Fruit fly (Drosophila melanogaster) whole organism, embryonic: ENCODE measurements around the gene CG12224.
A peak's percentile ranks its signal among the peaks of the same experiment; 100 is the strongest.

ENCODE experiments used
- ATbp ChIP-seq: fragments of 200-800 bp; sonication (Bioruptor generic); optimal IDR thresholded peaks from 2 replicates; lab custom pipeline; 2017; ENCODE audit warnings: missing biosample characterization, mild to moderate bottlenecking, missing genetic modification characterization, missing genetic modification reagents
- CG10543 ChIP-seq: fragments of 200-800 bp; sonication (Bioruptor generic); optimal IDR thresholded peaks from 3 replicates; lab custom pipeline; 2017; ENCODE audit warnings: missing biosample characterization, mild to moderate bottlenecking, missing genetic modification characterization, moderate library complexity
- CG11560 ChIP-seq: fragments of 200-800 bp; sonication (Bioruptor generic); IDR thresholded peaks from 3 replicates; pipeline ENCODE4 v1.3.6; 2022; ENCODE audit warnings: missing biosample characterization, missing genetic modification characterization
- CG12071 ChIP-seq: fragments of 200-800 bp; sonication (Bioruptor generic); optimal IDR thresholded peaks from 3 replicates; lab custom pipeline; 2018; ENCODE audit warnings: missing biosample characterization, mild to moderate bottlenecking, missing genetic modification characterization
- CG12104 ChIP-seq: fragments of 200-800 bp; sonication (Bioruptor generic); optimal IDR thresholded peaks from 3 replicates; lab custom pipeline; 2016; ENCODE audit warnings: missing biosample characterization, missing genetic modification characterization
- CG13123 ChIP-seq: fragments of 200-800 bp; sonication (Bioruptor generic); optimal IDR thresholded peaks from 2 replicates; lab custom pipeline; 2016; ENCODE audit warnings: missing biosample characterization, missing genetic modification characterization
- CG14965 ChIP-seq: fragments of 200-800 bp; sonication (Bioruptor generic); optimal IDR thresholded peaks from 2 replicates; lab custom pipeline; 2016; ENCODE audit warnings: missing biosample characterization, missing genetic modification characterization, borderline replicate concordance
- CG18262 ChIP-seq: fragments of 200-800 bp; optimal IDR thresholded peaks from 3 replicates; lab custom pipeline; 2019; ENCODE audit warnings: missing biosample characterization, mild to moderate bottlenecking, missing genetic modification characterization, moderate library complexity
- CG18476 ChIP-seq: fragments of 200-800 bp; sonication (Bioruptor generic); optimal IDR thresholded peaks from 2 replicates; lab custom pipeline; 2016; ENCODE audit warnings: missing biosample characterization, mild to moderate bottlenecking, missing genetic modification characterization
- CG32772 ChIP-seq: fragments of 200-800 bp; sonication (Bioruptor generic); IDR thresholded peaks from 2 replicates; pipeline ENCODE4 v1.3.6; 2022; ENCODE audit warnings: missing biosample characterization, missing genetic modification characterization
- CG34422 ChIP-seq: fragments of 200-800 bp; sonication (Bioruptor generic); IDR thresholded peaks from 3 replicates; pipeline ENCODE4 v1.3.6; 2022; ENCODE audit warnings: missing biosample characterization, missing genetic modification characterization
- CG43689 ChIP-seq: fragments of 200-800 bp; sonication (Bioruptor generic); IDR thresholded peaks from 2 replicates; pipeline ENCODE4 v1.3.6; 2022; ENCODE audit warnings: missing biosample characterization, missing genetic modification characterization
- CG4854 ChIP-seq: fragments of 200-800 bp; sonication (Bioruptor generic); optimal IDR thresholded peaks from 2 replicates; lab custom pipeline; 2016; ENCODE audit warnings: missing biosample characterization, missing genetic modification characterization, inconsistent platforms
- CG9215 ChIP-seq: fragments of 200-800 bp; sonication (Bioruptor generic); IDR thresholded peaks from 2 replicates; pipeline ENCODE4 v1.3.6; 2022; ENCODE audit warnings: missing biosample characterization, missing genetic modification characterization
- Dbx ChIP-seq: fragments of 200-800 bp; sonication (Bioruptor generic); IDR thresholded peaks from 3 replicates; pipeline ENCODE4 v1.3.6; 2022; ENCODE audit warnings: missing biosample characterization, missing genetic modification characterization
- Dfd ChIP-seq, 2 experiments: fragments of >200 bp; optimal IDR thresholded peaks; 2 replicates each; lab custom pipeline; 2017; ENCODE audit warnings: missing biosample characterization in 2 of 2, missing genetic modification characterization in 2 of 2
- Ets65A ChIP-seq: fragments of 200-800 bp; sonication (Bioruptor generic); peaks from one replicate; lab custom pipeline; 2016; ENCODE audit warnings: missing biosample characterization, missing genetic modification characterization
- GATAe ChIP-seq: fragments of 200-800 bp; sonication (Bioruptor generic); conservative IDR thresholded peaks from 2 replicates; pipeline ENCODE4 v1.3.6; 2022; ENCODE audit warnings: missing biosample characterization, missing genetic modification characterization
- H15 ChIP-seq: fragments of 200-800 bp; sonication (Bioruptor generic); IDR thresholded peaks from 3 replicates; pipeline ENCODE4 v1.3.6; 2022; ENCODE audit warnings: missing biosample characterization, missing genetic modification characterization
- HLH4C ChIP-seq: fragments of 200-800 bp; sonication (Bioruptor generic); IDR thresholded peaks from 3 replicates; pipeline ENCODE4 v1.3.6; 2022; ENCODE audit warnings: missing biosample characterization, missing genetic modification characterization; ENCODE audit not compliant: partially characterized antibody
- Med ChIP-seq: fragments of 200-800 bp; sonication (Bioruptor generic); peaks from one replicate; lab custom pipeline; 2016; ENCODE audit warnings: missing biosample characterization, missing genetic modification characterization, mild to moderate bottlenecking, inconsistent platforms, moderate library complexity
- Myb ChIP-seq: fragments of 200-800 bp; sonication (Bioruptor generic); optimal IDR thresholded peaks from 2 replicates; lab custom pipeline; 2016; ENCODE audit warnings: missing biosample characterization, missing genetic modification characterization
- PHDP ChIP-seq: fragments of 200-800 bp; sonication (Bioruptor generic); optimal IDR thresholded peaks from 3 replicates; lab custom pipeline; 2018; ENCODE audit warnings: missing biosample characterization, mild to moderate bottlenecking, missing genetic modification characterization, moderate library complexity
- Ptx1 ChIP-seq: fragments of 200-800 bp; sonication (Bioruptor generic); IDR thresholded peaks from 2 replicates; pipeline ENCODE4 v1.3.6; 2022; ENCODE audit warnings: missing biosample characterization, missing genetic modification characterization
- Rfx ChIP-seq: fragments of 200-800 bp; sonication (Bioruptor generic); IDR thresholded peaks from 2 replicates; pipeline ENCODE4 v1.3.6; 2022; ENCODE audit warnings: missing biosample characterization, missing genetic modification characterization
- Trl ChIP-seq, 3 experiments: fragments of >200 bp in 2 of 3; fragments of 200-800 bp in 1 of 3; sonication (Bioruptor generic) in 1 of 3; optimal IDR thresholded peaks; 2 replicates in 1 of 3; 3 replicates in 2 of 3; lab custom pipeline; 2016 to 2017; ENCODE audit warnings: missing biosample characterization in 1 of 3, missing genetic modification characterization in 1 of 3
- cg ChIP-seq: fragments of 200-800 bp; sonication (Bioruptor generic); optimal IDR thresholded peaks from 3 replicates; lab custom pipeline; 2019; ENCODE audit warnings: missing biosample characterization, mild to moderate bottlenecking, missing genetic modification characterization, moderate library complexity
- chinmo ChIP-seq: fragments of 200-800 bp; sonication (Bioruptor generic); IDR thresholded peaks from 4 replicates; pipeline ENCODE4 v1.3.6; 2022; ENCODE audit warnings: missing biosample characterization, missing genetic modification characterization; ENCODE audit not compliant: partially characterized antibody
- croc ChIP-seq: fragments of 200-800 bp; sonication (Bioruptor generic); conservative IDR thresholded peaks from 3 replicates; pipeline ENCODE4 v1.3.6; 2022; ENCODE audit warnings: missing biosample characterization, missing genetic modification characterization
- crol ChIP-seq: fragments of 200-800 bp; sonication (Bioruptor generic); IDR thresholded peaks from 2 replicates; pipeline ENCODE4 v1.3.6; 2022; ENCODE audit warnings: missing biosample characterization, missing genetic modification characterization
- da ChIP-seq: fragments of 200-800 bp; sonication (Bioruptor generic); optimal IDR thresholded peaks from 2 replicates; lab custom pipeline; 2016; ENCODE audit warnings: missing biosample characterization, missing genetic modification characterization
- eve ChIP-seq, 2 experiments: fragments of >200 bp; optimal IDR thresholded peaks; 2 replicates each; lab custom pipeline; 2017; ENCODE audit warnings: missing biosample characterization in 2 of 2, missing genetic modification characterization in 2 of 2
- fd102C ChIP-seq: fragments of 200-800 bp; sonication (Bioruptor generic); optimal IDR thresholded peaks from 2 replicates; lab custom pipeline; 2018; ENCODE audit warnings: missing biosample characterization, mild to moderate bottlenecking, missing genetic modification characterization, moderate library complexity
- gro ChIP-seq: fragments of 200-800 bp; sonication (Bioruptor generic); optimal IDR thresholded peaks from 2 replicates; lab custom pipeline; 2016; ENCODE audit warnings: missing biosample characterization, missing genetic modification characterization
- oc ChIP-seq: fragments of 200-800 bp; sonication (Bioruptor generic); optimal IDR thresholded peaks from 2 replicates; lab custom pipeline; 2018; ENCODE audit warnings: missing biosample characterization, mild to moderate bottlenecking, missing genetic modification characterization, moderate library complexity
- pnt ChIP-seq: fragments of 200-800 bp; sonication (Bioruptor generic); optimal IDR thresholded peaks from 3 replicates; lab custom pipeline; 2016; ENCODE audit warnings: missing biosample characterization, missing genetic modification characterization
- sens ChIP-seq: fragments of 200-800 bp; sonication (Bioruptor generic); peaks from one replicate; lab custom pipeline; 2016; ENCODE audit warnings: missing biosample characterization, missing genetic modification characterization
- sna ChIP-seq: fragments of 200-800 bp; sonication (Bioruptor generic); IDR thresholded peaks from 2 replicates; pipeline ENCODE4 v1.3.6; 2022; ENCODE audit warnings: missing biosample characterization, missing genetic modification characterization; ENCODE audit not compliant: partially characterized antibody
- sr ChIP-seq: fragments of 200-800 bp; sonication (Bioruptor generic); IDR thresholded peaks from 3 replicates; pipeline ENCODE4 v1.3.6; 2022; ENCODE audit warnings: missing biosample characterization, missing genetic modification characterization
- tio ChIP-seq: fragments of 200-800 bp; sonication (Bioruptor generic); optimal IDR thresholded peaks from 2 replicates; lab custom pipeline; 2017; ENCODE audit warnings: missing biosample characterization, missing genetic modification characterization, inconsistent platforms

CG12224 gene

DNA sequence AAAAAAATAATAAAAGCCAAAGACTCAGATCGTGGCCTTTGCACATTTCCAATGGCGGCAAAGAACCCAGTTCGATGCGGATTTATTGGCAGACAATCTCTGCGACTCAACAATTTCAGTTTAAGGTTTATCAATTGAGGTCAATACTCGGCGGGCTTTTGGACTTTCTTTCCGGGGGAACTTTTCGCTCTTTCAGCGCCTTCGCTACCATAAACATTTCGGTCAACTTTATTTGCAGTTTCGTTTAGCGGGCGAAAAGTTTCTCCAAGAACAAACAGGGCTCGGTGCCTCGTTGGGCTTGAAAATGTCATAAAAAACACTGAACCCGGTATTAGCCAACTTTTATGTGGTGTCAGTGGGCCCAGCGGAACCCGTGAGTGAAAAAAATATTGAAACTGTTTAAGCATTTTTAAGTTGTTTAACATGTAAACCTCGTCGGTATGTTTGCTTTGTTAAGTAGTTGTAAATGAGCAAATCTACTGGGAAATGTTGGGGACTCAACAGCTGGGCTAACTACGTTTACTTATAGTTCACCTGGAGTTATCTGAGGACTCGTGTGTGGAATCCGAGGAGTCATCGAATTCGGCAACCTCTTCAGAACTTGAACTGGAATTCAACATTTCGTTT is 9.8 kb upstream of the CG12224 start (continued):
- no peak for TF ChIP-seq CG18262 (tag; lab: Kevin White, UChicago)
- no peak for TF ChIP-seq sens (GFP tag; lab: Kevin White, UChicago)
- TF ChIP-seq Trl (optimal IDR thresholded peaks at IDR 0.05; lab: Kevin White, UChicago), result no peak
- no peak for TF ChIP-seq Trl (GFP tag; optimal IDR thresholded peaks at IDR 0.05; lab: Kevin White, UChicago)
- TF ChIP-seq CG14965, result no peak
- TF ChIP-seq gro, result no peak
- TF ChIP-seq CG13123 (GFP tag; lab: Kevin White, UChicago), result no peak
- TF ChIP-seq ATbp (GFP tag; lab: Kevin White, UChicago), result peak; percentile 52
- no peak for TF ChIP-seq da (GFP tag; lab: Kevin White, UChicago)
- no peak for TF ChIP-seq croc (GFP tag; lab: Robert Waterston, UW)
- TF ChIP-seq fd102C (GFP tag; lab: Kevin White, UChicago), result no peak
- TF ChIP-seq Dbx (GFP tag; lab: Robert Waterston, UW), result no peak
- no peak for TF ChIP-seq Myb
- no peak for TF ChIP-seq CG12104 (GFP tag; lab: Kevin White, UChicago)
- 0 out of 2 replicates have a peak, but pooled peaks have one; percentile 20 for TF ChIP-seq Rfx (GFP tag; lab: Robert Waterston, UW)
- TF ChIP-seq PHDP (tag; lab: Kevin White, UChicago), result peak; percentile 5
- TF ChIP-seq CG4854 (GFP tag; lab: Kevin White, UChicago), result no peak
- TF ChIP-seq pnt (GFP tag; lab: Kevin White, UChicago), result no peak
- no peak for TF ChIP-seq sna
- TF ChIP-seq eve (GFP tag; optimal IDR thresholded peaks at IDR 0.05; lab: Kevin White, UChicago), result no peak
- peak; percentile 45 for TF ChIP-seq Med
- TF ChIP-seq CG32772 (GFP tag; lab: Robert Waterston, UW), result no peak
- no peak for TF ChIP-seq CG43689 (GFP tag; lab: Robert Waterston, UW)
- peak; percentile 10 for TF ChIP-seq CG12071 (GFP tag; lab: Kevin White, UChicago)
- TF ChIP-seq tio, result no peak
- TF ChIP-seq HLH4C (GFP tag; lab: Robert Waterston, UW), result no peak
- TF ChIP-seq GATAe (GFP tag; lab: Robert Waterston, UW), result no peak
- no peak for TF ChIP-seq sr (GFP tag; lab: Robert Waterston, UW)

DNA sequence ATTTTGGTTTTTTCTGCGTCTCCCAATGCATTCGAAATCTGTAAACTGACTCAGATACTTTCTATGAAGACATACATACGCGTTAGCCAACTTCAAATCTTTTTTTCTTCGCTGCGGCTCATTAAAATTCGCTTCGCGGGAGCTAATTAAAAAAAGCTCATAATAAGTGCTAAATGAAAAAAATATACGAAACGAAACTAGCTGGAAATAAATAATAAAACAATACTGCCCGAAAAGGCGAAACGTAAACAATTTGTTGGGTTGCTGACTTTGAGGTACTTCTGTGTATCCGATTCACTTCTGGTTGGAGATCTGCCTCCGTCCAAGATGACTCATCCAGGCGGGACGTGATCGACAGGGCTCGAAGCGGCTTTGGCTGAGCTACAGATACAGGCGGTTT is 8.1 kb upstream of the CG12224 start:
- TF ChIP-seq oc (tag; lab: Kevin White, UChicago) (peak; percentile 29), chinmo (0 out of 4 replicates have a peak, but pooled peaks have one; percentile 53), CG18476 (GFP tag; lab: Kevin White, UChicago) (no peak)

DNA sequence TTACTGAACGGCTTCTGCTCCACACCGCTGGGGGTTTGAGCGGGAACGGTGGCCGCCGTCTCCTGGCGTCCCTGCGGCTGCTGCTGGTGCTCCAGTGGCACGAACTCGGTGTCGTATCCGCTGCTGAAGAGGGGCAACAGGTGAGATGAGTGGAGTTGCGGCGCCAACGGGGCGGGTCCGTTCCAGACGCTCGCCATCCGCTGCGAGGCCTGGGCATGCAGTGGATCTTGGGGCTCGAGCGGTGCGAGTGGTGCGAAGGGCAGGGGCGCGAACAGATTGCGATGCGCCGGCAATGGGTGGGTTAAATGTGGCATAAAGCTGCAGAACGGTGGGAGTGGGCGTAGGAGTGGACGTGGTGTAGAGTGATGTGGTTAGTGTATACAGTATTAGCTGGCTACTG is 7.3 kb upstream of the CG12224 start:
- TF ChIP-seq CG11560 (tag; lab: Robert Waterston, UW) (0 out of 3 replicates have a peak, but pooled peaks have one; percentile 31), sr (GFP tag; lab: Robert Waterston, UW) (0 out of 3 replicates have a peak, but pooled peaks have one; percentile 27), CG10543 (GFP tag; lab: Kevin White, UChicago) (no peak), Ets65A (peak; percentile 65), Ptx1 (GFP tag; lab: Robert Waterston, UW) (no peak), cg (GFP tag; lab: Kevin White, UChicago) (no peak), CG9215 (no peak), H15 (GFP tag; lab: Robert Waterston, UW) (0 out of 3 replicates have a peak, but pooled peaks have one; percentile 19), Med (peak; percentile 77), crol (GFP tag; lab: Robert Waterston, UW) (peak; percentile 37; the same call in 1 of the 2 replicates), CG34422 (GFP tag; lab: Robert Waterston, UW) (0 out of 3 replicates have a peak, but pooled peaks have one; percentile 33), Rfx (GFP tag; lab: Robert Waterston, UW) (peak; percentile 38; the same call in 1 of the 2 replicates), Dfd (GFP tag; optimal IDR thresholded peaks at IDR 0.05; lab: Kevin White, UChicago) (peak in 1 of 2 experiments; percentile 20)
